Fruit fly (Drosophila melanogaster) whole organism, embryonic: Measurements from ENCODE around the gene CG33702.

Source experiments
- Adf1 ChIP-seq: fragments of 200-800 bp; sonication (Bioruptor generic); IDR thresholded peaks from 2 replicates; pipeline ENCODE4 v1.3.6; 2022; ENCODE audit warnings: missing biosample characterization, missing genetic modification characterization
- C15 ChIP-seq: fragments of 200-800 bp; sonication (Bioruptor generic); IDR thresholded peaks from 3 replicates; pipeline ENCODE4 v1.3.6; 2022; ENCODE audit warnings: missing biosample characterization, missing genetic modification characterization
- CG10543 ChIP-seq: fragments of 200-800 bp; sonication (Bioruptor generic); optimal IDR thresholded peaks from 3 replicates; lab custom pipeline; 2017; ENCODE audit warnings: missing biosample characterization, mild to moderate bottlenecking, missing genetic modification characterization, moderate library complexity
- CG10959 ChIP-seq: fragments of 200-800 bp; sonication (Bioruptor generic); IDR thresholded peaks from 2 replicates; pipeline ENCODE4 v1.3.6; 2022; ENCODE audit warnings: missing biosample characterization, missing genetic modification characterization
- CG11247 ChIP-seq: fragments of 200-800 bp; sonication (Bioruptor generic); IDR thresholded peaks from 2 replicates; pipeline ENCODE4 v1.3.6; 2022; ENCODE audit warnings: missing biosample characterization, missing genetic modification characterization
- CG11696 ChIP-seq: fragments of 200-800 bp; sonication (Bioruptor generic); IDR thresholded peaks from 2 replicates; pipeline ENCODE4 v1.3.6; 2022; ENCODE audit warnings: missing biosample characterization, missing genetic modification characterization
- CG12219 ChIP-seq: fragments of 200-800 bp; sonication (Bioruptor generic); optimal IDR thresholded peaks from 3 replicates; lab custom pipeline; 2018; ENCODE audit warnings: missing biosample characterization, mild to moderate bottlenecking, missing genetic modification characterization
- CG13894 ChIP-seq: fragments of 200-800 bp; sonication (Bioruptor generic); optimal IDR thresholded peaks from 3 replicates; lab custom pipeline; 2018; ENCODE audit warnings: missing biosample characterization, mild to moderate bottlenecking, missing genetic modification characterization, moderate library complexity
- CG14014 ChIP-seq: fragments of 200-800 bp; sonication (Bioruptor generic); IDR thresholded peaks from 2 replicates; pipeline ENCODE4 v1.3.6; 2022; ENCODE audit warnings: missing biosample characterization, missing genetic modification characterization
- CG14441 ChIP-seq: fragments of 200-800 bp; sonication (Bioruptor generic); IDR thresholded peaks from 2 replicates; pipeline ENCODE4 v1.3.6; 2022; ENCODE audit warnings: missing biosample characterization, missing genetic modification characterization
- CG14860 ChIP-seq: fragments of 200-800 bp; sonication (Bioruptor generic); IDR thresholded peaks from 3 replicates; pipeline ENCODE4 v1.3.6; 2022; ENCODE audit warnings: missing biosample characterization, missing genetic modification characterization; ENCODE audit not compliant: partially characterized antibody
- CG15601 ChIP-seq: fragments of 200-800 bp; sonication (Bioruptor generic); optimal IDR thresholded peaks from 3 replicates; lab custom pipeline; 2019; ENCODE audit warnings: missing biosample characterization, mild to moderate bottlenecking, missing genetic modification characterization, moderate library complexity
- CG16779 ChIP-seq: fragments of 200-800 bp; sonication (Bioruptor generic); IDR thresholded peaks from 2 replicates; pipeline ENCODE4 v1.3.6; 2022; ENCODE audit warnings: missing biosample characterization, missing genetic modification characterization
- CG17186 ChIP-seq: fragments of 200-800 bp; sonication (Bioruptor generic); optimal IDR thresholded peaks from 3 replicates; lab custom pipeline; 2017; ENCODE audit warnings: missing biosample characterization, missing genetic modification reagents, missing genetic modification characterization
- CG17359 ChIP-seq: fragments of 200-800 bp; sonication (Bioruptor generic); optimal IDR thresholded peaks from 3 replicates; lab custom pipeline; 2018; ENCODE audit warnings: missing biosample characterization, mild to moderate bottlenecking, missing genetic modification characterization, moderate library complexity
- CG32767 ChIP-seq: fragments of 200-800 bp; sonication (Bioruptor generic); IDR thresholded peaks from 2 replicates; pipeline ENCODE4 v1.3.6; 2022; ENCODE audit warnings: missing biosample characterization, missing genetic modification characterization
- CG43689 ChIP-seq: fragments of 200-800 bp; sonication (Bioruptor generic); IDR thresholded peaks from 2 replicates; pipeline ENCODE4 v1.3.6; 2022; ENCODE audit warnings: missing biosample characterization, missing genetic modification characterization
- CG4404 ChIP-seq: fragments of 200-800 bp; sonication (Bioruptor generic); IDR thresholded peaks from 2 replicates; pipeline ENCODE4 v1.3.6; 2022; ENCODE audit warnings: missing biosample characterization, missing genetic modification characterization
- CG4617 ChIP-seq: fragments of 200-800 bp; sonication (Bioruptor generic); optimal IDR thresholded peaks from 3 replicates; lab custom pipeline; 2016; ENCODE audit warnings: missing biosample characterization, missing genetic modification characterization, borderline replicate concordance
- CG6791 ChIP-seq: fragments of 200-800 bp; sonication (Bioruptor generic); IDR thresholded peaks from 3 replicates; pipeline ENCODE4 v1.3.6; 2022; ENCODE audit warnings: missing biosample characterization, missing genetic modification characterization; ENCODE audit not compliant: partially characterized antibody
- CG6854 ChIP-seq: fragments of 200-800 bp; sonication (Bioruptor generic); optimal IDR thresholded peaks from 3 replicates; lab custom pipeline; 2017; ENCODE audit warnings: missing biosample characterization, mild to moderate bottlenecking, missing genetic modification characterization
- CG9215 ChIP-seq: fragments of 200-800 bp; sonication (Bioruptor generic); IDR thresholded peaks from 2 replicates; pipeline ENCODE4 v1.3.6; 2022; ENCODE audit warnings: missing biosample characterization, missing genetic modification characterization
- CG9727 ChIP-seq: fragments of 200-800 bp; sonication (Bioruptor generic); optimal IDR thresholded peaks from 3 replicates; lab custom pipeline; 2017; ENCODE audit warnings: missing biosample characterization, mild to moderate bottlenecking, missing genetic modification characterization
- CG9876 ChIP-seq: fragments of 200-800 bp; sonication (Bioruptor generic); optimal IDR thresholded peaks from 2 replicates; lab custom pipeline; 2016; ENCODE audit warnings: missing biosample characterization, missing genetic modification characterization
- Camta ChIP-seq: fragments of 200-800 bp; sonication (Bioruptor generic); optimal IDR thresholded peaks from 2 replicates; lab custom pipeline; 2016; ENCODE audit warnings: missing biosample characterization, missing genetic modification characterization
- Deaf1 ChIP-seq: fragments of 200-800 bp; optimal IDR thresholded peaks from 3 replicates; lab custom pipeline; 2019; ENCODE audit warnings: missing biosample characterization, mild to moderate bottlenecking, missing genetic modification characterization, moderate library complexity
- E2f1 ChIP-seq: fragments of 200-800 bp; sonication (Bioruptor generic); IDR thresholded peaks from 2 replicates; pipeline ENCODE4 v1.3.6; 2022; ENCODE audit warnings: missing biosample characterization, missing genetic modification characterization
- Ets65A ChIP-seq: fragments of 200-800 bp; sonication (Bioruptor generic); peaks from one replicate; lab custom pipeline; 2016; ENCODE audit warnings: missing biosample characterization, missing genetic modification characterization
- Gug ChIP-seq: fragments of 200-800 bp; sonication (Bioruptor generic); IDR thresholded peaks from 4 replicates; pipeline ENCODE4 v1.3.6; 2022; ENCODE audit warnings: missing biosample characterization, missing genetic modification characterization
- NC2β ChIP-seq: fragments of 200-800 bp; sonication (Bioruptor generic); optimal IDR thresholded peaks from 2 replicates; lab custom pipeline; 2016; ENCODE audit warnings: missing biosample characterization, missing genetic modification characterization
- Nf-YA ChIP-seq: fragments of 200-800 bp; sonication (Bioruptor generic); IDR thresholded peaks from 2 replicates; pipeline ENCODE4 v1.3.6; 2022; ENCODE audit warnings: missing biosample characterization, missing genetic modification characterization
- Optix ChIP-seq: fragments of 200-800 bp; sonication (Bioruptor generic); IDR thresholded peaks from 3 replicates; pipeline ENCODE4 v1.3.6; 2022; ENCODE audit warnings: missing biosample characterization, missing genetic modification characterization
- ac ChIP-seq: fragments of 200-800 bp; sonication (Bioruptor generic); optimal IDR thresholded peaks from 3 replicates; lab custom pipeline; 2017; ENCODE audit warnings: missing biosample characterization, mild to moderate bottlenecking, missing genetic modification characterization
- ara ChIP-seq: fragments of 200-800 bp; sonication (Bioruptor generic); IDR thresholded peaks from 2 replicates; pipeline ENCODE4 v1.3.6; 2022; ENCODE audit warnings: missing biosample characterization, missing genetic modification characterization
- dan ChIP-seq: fragments of 200-800 bp; sonication (Bioruptor generic); IDR thresholded peaks from 2 replicates; pipeline ENCODE4 v1.3.6; 2022; ENCODE audit warnings: missing biosample characterization, missing genetic modification characterization
- dysf ChIP-seq: fragments of 200-800 bp; sonication (Bioruptor generic); IDR thresholded peaks from 3 replicates; pipeline ENCODE4 v1.3.6; 2022; ENCODE audit warnings: missing biosample characterization, missing genetic modification characterization
- grn ChIP-seq: fragments of 200-800 bp; sonication (Bioruptor generic); optimal IDR thresholded peaks from 3 replicates; lab custom pipeline; 2017; ENCODE audit warnings: missing biosample characterization, missing genetic modification characterization
- gro ChIP-seq: fragments of 200-800 bp; sonication (Bioruptor generic); optimal IDR thresholded peaks from 2 replicates; lab custom pipeline; 2016; ENCODE audit warnings: missing biosample characterization, missing genetic modification characterization
- gt ChIP-seq: fragments of 200-800 bp; sonication (Bioruptor generic); IDR thresholded peaks from 2 replicates; pipeline ENCODE4 v1.3.6; 2022; ENCODE audit warnings: missing biosample characterization, missing genetic modification characterization
- hkb ChIP-seq, 2 experiments: fragments of 200-800 bp in 1 of 2; fragments of >200 bp in 1 of 2; sonication (Bioruptor generic) in 1 of 2; IDR thresholded peaks in 1 of 2; optimal IDR thresholded peaks in 1 of 2; 2 replicates each; pipeline versions ENCODE4 v1.3.6 to Lab custom; 2017 to 2022; ENCODE audit warnings: missing biosample characterization in 1 of 2, missing genetic modification characterization in 1 of 2
- insv ChIP-seq, 2 experiments: fragments of 200-800 bp; sonication (Bioruptor generic); optimal IDR thresholded peaks; 3 replicates each; lab custom pipeline; 2016 to 2018; ENCODE audit warnings: missing biosample characterization in 2 of 2, missing genetic modification characterization in 2 of 2
- lab ChIP-seq: fragments of 200-800 bp; sonication (Bioruptor generic); optimal IDR thresholded peaks from 3 replicates; lab custom pipeline; 2017; ENCODE audit warnings: missing biosample characterization, missing genetic modification characterization, mild to moderate bottlenecking, moderate library complexity, missing genetic modification reagents
- lilli ChIP-seq: fragments of 200-800 bp; sonication (Bioruptor generic); optimal IDR thresholded peaks from 3 replicates; lab custom pipeline; 2016; ENCODE audit warnings: missing biosample characterization, missing genetic modification characterization
- peb ChIP-seq: fragments of 200-800 bp; sonication (Bioruptor generic); IDR thresholded peaks from 2 replicates; pipeline ENCODE4 v1.3.6; 2022; ENCODE audit warnings: missing biosample characterization, missing genetic modification characterization
- phol ChIP-seq: fragments of 200-800 bp; sonication (Bioruptor generic); optimal IDR thresholded peaks from 3 replicates; lab custom pipeline; 2018; ENCODE audit warnings: missing biosample characterization, mild to moderate bottlenecking, missing genetic modification characterization, moderate library complexity
- pros ChIP-seq: fragments of 200-800 bp; sonication (Bioruptor generic); optimal IDR thresholded peaks from 3 replicates; lab custom pipeline; 2019; ENCODE audit warnings: missing biosample characterization, mild to moderate bottlenecking, missing genetic modification characterization, moderate library complexity
- psq ChIP-seq: fragments of 200-800 bp; sonication (Bioruptor generic); optimal IDR thresholded peaks from 2 replicates; lab custom pipeline; 2017; ENCODE audit warnings: missing biosample characterization, missing genetic modification characterization
- repo ChIP-seq: fragments of 200-800 bp; sonication (Bioruptor generic); optimal IDR thresholded peaks from 2 replicates; lab custom pipeline; 2016; ENCODE audit warnings: missing biosample characterization, missing genetic modification characterization
- shn ChIP-seq: fragments of 200-800 bp; sonication (Bioruptor generic); optimal IDR thresholded peaks from 3 replicates; lab custom pipeline; 2016; ENCODE audit warnings: missing biosample characterization, missing genetic modification characterization
- vnd ChIP-seq: fragments of 200-800 bp; sonication (Bioruptor generic); IDR thresholded peaks from 3 replicates; pipeline ENCODE4 v1.3.6; 2022; ENCODE audit warnings: missing biosample characterization, missing genetic modification characterization; ENCODE audit not compliant: partially characterized antibody
- zf30C ChIP-seq: fragments of 200-800 bp; sonication (Bioruptor generic); optimal IDR thresholded peaks from 3 replicates; lab custom pipeline; 2018; ENCODE audit warnings: missing biosample characterization, mild to moderate bottlenecking, missing genetic modification characterization

CG33702 gene

dm6 chr3L:9468261-9468890 is 44.8 kb downstream of the CG33702 start (continued):
- TF ChIP-seq Optix (GFP tag; lab: Robert Waterston, UW): no peak
- no peak for TF ChIP-seq CG14014 (GFP tag; lab: Robert Waterston, UW)
- no peak for TF ChIP-seq gro
- TF ChIP-seq dan (GFP tag; lab: Robert Waterston, UW): no peak
- no peak for TF ChIP-seq CG9215 (GFP tag; lab: Robert Waterston, UW)
- no peak for TF ChIP-seq CG4404
- TF ChIP-seq psq (GFP tag; lab: Kevin White, UChicago): no peak
- no peak for TF ChIP-seq CG43689 (GFP tag; lab: Robert Waterston, UW)
- no peak for TF ChIP-seq CG15601 (tag; lab: Kevin White, UChicago)
- no peak for TF ChIP-seq Camta (GFP tag; lab: Kevin White, UChicago)
- TF ChIP-seq CG12219 (GFP tag; lab: Kevin White, UChicago): no peak
- TF ChIP-seq CG10543 (GFP tag; lab: Kevin White, UChicago): no peak
- no peak for TF ChIP-seq peb (GFP tag; lab: Robert Waterston, UW)
- TF ChIP-seq phol (tag; lab: Kevin White, UChicago): peak; percentile 59
- no peak for TF ChIP-seq CG14441 (GFP tag; lab: Robert Waterston, UW)
- no peak for TF ChIP-seq CG10959 (GFP tag; lab: Robert Waterston, UW)
- no peak for TF ChIP-seq CG6791 (GFP tag; lab: Robert Waterston, UW)
- no peak for TF ChIP-seq ara (GFP tag; lab: Robert Waterston, UW)
- TF ChIP-seq CG16779: 0 out of 2 replicates have a peak, but pooled peaks have one; percentile 31
- TF ChIP-seq Gug: no peak
- no peak for TF ChIP-seq E2f1
- no peak for TF ChIP-seq C15 (GFP tag; lab: Robert Waterston, UW)
- TF ChIP-seq CG17359 (tag; lab: Kevin White, UChicago): peak; percentile 16
- no peak for TF ChIP-seq CG32767 (GFP tag; lab: Robert Waterston, UW)
- no peak for TF ChIP-seq insv (GFP tag; optimal IDR thresholded peaks at IDR 0.05; lab: Kevin White, UChicago)
- no peak for TF ChIP-seq repo (GFP tag; lab: Kevin White, UChicago)
- no peak for TF ChIP-seq CG14860 (GFP tag; lab: Robert Waterston, UW)
- no peak for TF ChIP-seq CG11696
- no peak for TF ChIP-seq Adf1 (GFP tag; lab: Robert Waterston, UW)
- no peak for TF ChIP-seq CG17186
- TF ChIP-seq zf30C (GFP tag; lab: Kevin White, UChicago): no peak
- TF ChIP-seq shn (GFP tag; lab: Kevin White, UChicago): peak; percentile 15
- no peak for TF ChIP-seq NC2β (GFP tag; lab: Kevin White, UChicago)
- no peak for TF ChIP-seq hkb (optimal IDR thresholded peaks at IDR 0.05; lab: Kevin White, UChicago)
- no peak; the same call in 1 of the 2 replicates for TF ChIP-seq hkb (GFP tag; IDR thresholded peaks at IDR 0.05; lab: Robert Waterston, UW)
- no peak for TF ChIP-seq pros (GFP tag; lab: Kevin White, UChicago)
- TF ChIP-seq CG11247 (GFP tag; lab: Robert Waterston, UW): no peak
- no peak for TF ChIP-seq CG4617
- TF ChIP-seq vnd (GFP tag; lab: Robert Waterston, UW): no peak
- peak; percentile 45 for TF ChIP-seq CG6854 (GFP tag; lab: Kevin White, UChicago)
- no peak for TF ChIP-seq gt (GFP tag; lab: Robert Waterston, UW)
- TF ChIP-seq CG9876 (GFP tag; lab: Kevin White, UChicago): no peak
- peak; percentile 27 for TF ChIP-seq lilli
- TF ChIP-seq ac (GFP tag; lab: Kevin White, UChicago): no peak
- no peak for TF ChIP-seq Nf-YA (GFP tag; lab: Robert Waterston, UW)
- peak; percentile 80 for TF ChIP-seq Ets65A (GFP tag; lab: Kevin White, UChicago)
- TF ChIP-seq CG9727 (GFP tag; lab: Kevin White, UChicago): peak; percentile 28
- no peak for TF ChIP-seq grn (GFP tag; lab: Kevin White, UChicago)
- TF ChIP-seq CG13894 (tag; lab: Kevin White, UChicago): no peak
- TF ChIP-seq Deaf1 (tag; lab: Kevin White, UChicago): no peak
- peak; percentile 36; the same call in 1 of the 3 replicates for TF ChIP-seq dysf
- peak; percentile 21 for TF ChIP-seq lab (GFP tag; lab: Kevin White, UChicago)
